Worm (Caenorhabditis elegans): ENCODE measurements around the gene W09B6.4.

The W09B6.4 gene

ce11 chrII:1104409-1104808, 36.2 kb downstream of the W09B6.4 start, which contains the start of gene T13B5.9:
TSS of gene T13B5.9 (minus strand) at chrII:1104509.
- TF ChIP-seq nhr-11 (tag; optimal IDR thresholded peaks at IDR 0.05), result no peak
- no peak for TF ChIP-seq hlh-15 (tag; optimal IDR thresholded peaks at IDR 0.05)
- no peak for TF ChIP-seq mec-3 (tag; optimal IDR thresholded peaks at IDR 0.05; ENCODE audit: borderline replicate concordance)
- no peak for TF ChIP-seq ceh-24 (tag; optimal IDR thresholded peaks at IDR 0.05)
- no peak for TF ChIP-seq pha-2 (tag; optimal IDR thresholded peaks at IDR 0.05)
- TF ChIP-seq pha-4 (tag; optimal IDR thresholded peaks at IDR 0.05), result no peak

- TF ChIP-seq ets-4 (tag; optimal IDR thresholded peaks at IDR 0.05), result no peak
- no peak for TF ChIP-seq pha-2 (tag; optimal IDR thresholded peaks at IDR 0.05)
- TF ChIP-seq elt-2 (tag; optimal IDR thresholded peaks at IDR 0.05), result peak; percentile 99
- no peak for TF ChIP-seq eyg-1 (tag; optimal IDR thresholded peaks at IDR 0.05)
- no peak for TF ChIP-seq ceh-22 (tag; optimal IDR thresholded peaks at IDR 0.05)
- no peak for TF ChIP-seq ceh-18 (tag; optimal IDR thresholded peaks at IDR 0.05)
- TF ChIP-seq ceh-6 (GFP tag; optimal IDR thresholded peaks at IDR 0.05), result no peak
- peak; percentile 54 for TF ChIP-seq pqm-1 (tag; optimal IDR thresholded peaks at IDR 0.05)
- no peak for TF ChIP-seq hlh-8 (tag; optimal IDR thresholded peaks at IDR 0.05)
Observed at ce11 chrII:1103484-1104100, 37.0 kb downstream of the W09B6.4 start.

ce11 chrII:1102209-1102608, 38.4 kb downstream of the W09B6.4 start:
- TF ChIP-seq madf-2 (tag; optimal IDR thresholded peaks at IDR 0.05), result no peak
- TF ChIP-seq pros-1 (tag; optimal IDR thresholded peaks at IDR 0.05), result no peak
- TF ChIP-seq ceh-30 (tag; optimal IDR thresholded peaks at IDR 0.05), result no peak
- no peak for TF ChIP-seq dve-1 (tag; optimal IDR thresholded peaks at IDR 0.05)
- no peak for TF ChIP-seq C08G9.2 (tag; optimal IDR thresholded peaks at IDR 0.05)
- TF ChIP-seq T23F11.4 (GFP tag; optimal IDR thresholded peaks at IDR 0.05), result no peak
- no peak for TF ChIP-seq hlh-8 (tag; optimal IDR thresholded peaks at IDR 0.05)
- no peak for TF ChIP-seq unc-3 (GFP tag; conservative IDR thresholded peaks at IDR 0.05)
- no peak for TF ChIP-seq unc-3 (tag; optimal IDR thresholded peaks at IDR 0.05)
- no peak for TF ChIP-seq sox-2 (GFP tag; IDR thresholded peaks at IDR 0.05)
- no peak for TF ChIP-seq pqm-1 (tag; optimal IDR thresholded peaks at IDR 0.05)
- TF ChIP-seq K09A11.1 (tag; optimal IDR thresholded peaks at IDR 0.05; ENCODE audit: insufficient read depth), result no peak
- TF ChIP-seq eyg-1 (tag; optimal IDR thresholded peaks at IDR 0.05), result no peak
- TF ChIP-seq elt-4 (tag; optimal IDR thresholded peaks at IDR 0.05), result no peak
- TF ChIP-seq ceh-31 (tag; optimal IDR thresholded peaks at IDR 0.05), result no peak
- TF ChIP-seq ceh-6 (GFP tag; optimal IDR thresholded peaks at IDR 0.05), result no peak
- TF ChIP-seq ceh-19 (GFP tag; optimal IDR thresholded peaks at IDR 0.05), result no peak
- no peak for TF ChIP-seq ceh-14 (tag; optimal IDR thresholded peaks at IDR 0.05)
- TF ChIP-seq mec-3 (tag; optimal IDR thresholded peaks at IDR 0.05; ENCODE audit: borderline replicate concordance), result no peak
- TF ChIP-seq hlh-6 (tag; optimal IDR thresholded peaks at IDR 0.05), result no peak
- TF ChIP-seq ttx-3 (tag; optimal IDR thresholded peaks at IDR 0.05), result no peak

ce11 chrII:1101413-1101812, 39.2 kb downstream of the W09B6.4 start:
- TF ChIP-seq nfya-1 (tag; optimal IDR thresholded peaks at IDR 0.05) (no peak), ahr-1 (tag; optimal IDR thresholded peaks at IDR 0.05) (no peak), fkh-10 (GFP tag; optimal IDR thresholded peaks at IDR 0.05) (no peak), npax-4 (tag; optimal IDR thresholded peaks at IDR 0.05) (no peak), ceh-22 (tag; optimal IDR thresholded peaks at IDR 0.05) (no peak), mec-3 (tag; optimal IDR thresholded peaks at IDR 0.05; ENCODE audit: borderline replicate concordance) (no peak), gmeb-2 (tag; optimal IDR thresholded peaks at IDR 0.05) (no peak), pqm-1 (tag; optimal IDR thresholded peaks at IDR 0.05) (no peak), tbx-2 (tag; optimal IDR thresholded peaks at IDR 0.05) (no peak), pros-1 (tag; optimal IDR thresholded peaks at IDR 0.05) (no peak), sox-2 (GFP tag; IDR thresholded peaks at IDR 0.05) (no peak), ama-1 (optimal IDR thresholded peaks at IDR 0.05) (no peak), pat-9 (tag; optimal IDR thresholded peaks at IDR 0.05) (no peak), ceh-6 (GFP tag; optimal IDR thresholded peaks at IDR 0.05) (no peak), hlh-15 (tag; optimal IDR thresholded peaks at IDR 0.05) (no peak)

Measured in whole organism, late embryonic.